Fruit fly (Drosophila melanogaster) whole organism, embryonic: ENCODE data around the gene Dmtn.
A peak's percentile ranks its signal among the peaks of the same experiment; 100 is the strongest.

Experiments
- ATbp ChIP-seq: fragments of 200-800 bp; sonication (Bioruptor generic); optimal IDR thresholded peaks from 2 replicates; lab custom pipeline; 2017; ENCODE audit warnings: missing biosample characterization, mild to moderate bottlenecking, missing genetic modification characterization, missing genetic modification reagents
- Aef1 ChIP-seq: fragments of 200-800 bp; sonication (Bioruptor generic); IDR thresholded peaks from 3 replicates; pipeline ENCODE4 v1.3.6; 2022; ENCODE audit warnings: missing biosample characterization, missing genetic modification characterization
- Awh ChIP-seq: fragments of 200-800 bp; sonication (Bioruptor generic); IDR thresholded peaks from 2 replicates; pipeline ENCODE4, ENCODE4 v1.3.6; 2022; ENCODE audit warnings: missing biosample characterization, missing genetic modification characterization
- C15 ChIP-seq: fragments of 200-800 bp; sonication (Bioruptor generic); IDR thresholded peaks from 3 replicates; pipeline ENCODE4 v1.3.6; 2022; ENCODE audit warnings: missing biosample characterization, missing genetic modification characterization
- CG10321 ChIP-seq: fragments of 200-800 bp; sonication (Bioruptor generic); IDR thresholded peaks from 2 replicates; pipeline ENCODE4 v1.3.6; 2022; ENCODE audit warnings: missing biosample characterization, missing genetic modification characterization
- CG10979 ChIP-seq: fragments of 200-800 bp; sonication (Bioruptor generic); optimal IDR thresholded peaks from 2 replicates; lab custom pipeline; 2018; ENCODE audit warnings: missing biosample characterization, mild to moderate bottlenecking, missing genetic modification characterization, moderate library complexity
- CG12071 ChIP-seq: fragments of 200-800 bp; sonication (Bioruptor generic); optimal IDR thresholded peaks from 3 replicates; lab custom pipeline; 2018; ENCODE audit warnings: missing biosample characterization, mild to moderate bottlenecking, missing genetic modification characterization
- CG12744 ChIP-seq: fragments of 200-800 bp; sonication (Bioruptor generic); optimal IDR thresholded peaks from 2 replicates; lab custom pipeline; 2016; ENCODE audit warnings: missing biosample characterization, missing genetic modification characterization
- CG14014 ChIP-seq: fragments of 200-800 bp; sonication (Bioruptor generic); IDR thresholded peaks from 2 replicates; pipeline ENCODE4 v1.3.6; 2022; ENCODE audit warnings: missing biosample characterization, missing genetic modification characterization
- CG15073 ChIP-seq: fragments of 200-800 bp; sonication (Bioruptor generic); optimal IDR thresholded peaks from 2 replicates; lab custom pipeline; 2016; ENCODE audit warnings: missing biosample characterization, missing genetic modification characterization
- CG16813 ChIP-seq: fragments of 200-800 bp; sonication (Bioruptor generic); IDR thresholded peaks from 3 replicates; pipeline ENCODE4 v1.3.6; 2022; ENCODE audit warnings: missing biosample characterization, missing genetic modification characterization; ENCODE audit not compliant: partially characterized antibody
- CG16863 ChIP-seq: fragments of 200-800 bp; sonication (Bioruptor generic); optimal IDR thresholded peaks from 3 replicates; lab custom pipeline; 2016; ENCODE audit warnings: missing biosample characterization, missing genetic modification characterization
- CG18262 ChIP-seq: fragments of 200-800 bp; optimal IDR thresholded peaks from 3 replicates; lab custom pipeline; 2019; ENCODE audit warnings: missing biosample characterization, mild to moderate bottlenecking, missing genetic modification characterization, moderate library complexity
- CG1832 ChIP-seq: fragments of 200-800 bp; sonication (Bioruptor generic); optimal IDR thresholded peaks from 2 replicates; lab custom pipeline; 2017; ENCODE audit warnings: missing biosample characterization, mild to moderate bottlenecking, missing genetic modification characterization, inconsistent platforms
- CG4707 ChIP-seq: fragments of 200-800 bp; sonication (Bioruptor generic); optimal IDR thresholded peaks from 2 replicates; lab custom pipeline; 2018; ENCODE audit warnings: missing biosample characterization, mild to moderate bottlenecking, missing genetic modification characterization, moderate library complexity
- CG6175 ChIP-seq: fragments of 200-800 bp; sonication (Bioruptor generic); IDR thresholded peaks from 3 replicates; pipeline ENCODE4 v1.3.6; 2022; ENCODE audit warnings: missing biosample characterization, missing genetic modification characterization
- CG6791 ChIP-seq: fragments of 200-800 bp; sonication (Bioruptor generic); IDR thresholded peaks from 3 replicates; pipeline ENCODE4 v1.3.6; 2022; ENCODE audit warnings: missing biosample characterization, missing genetic modification characterization; ENCODE audit not compliant: partially characterized antibody
- CG7357 ChIP-seq: fragments of 200-800 bp; sonication (Bioruptor generic); IDR thresholded peaks from 3 replicates; pipeline ENCODE4 v1.3.6; 2022; ENCODE audit warnings: missing biosample characterization, missing genetic modification characterization
- CG7786 ChIP-seq: fragments of 200-800 bp; sonication (Bioruptor generic); optimal IDR thresholded peaks from 2 replicates; lab custom pipeline; 2016; ENCODE audit warnings: missing biosample characterization, missing genetic modification characterization
- CG8478 ChIP-seq: fragments of >200 bp; optimal IDR thresholded peaks from 2 replicates; lab custom pipeline; 2018
- CG9727 ChIP-seq: fragments of 200-800 bp; sonication (Bioruptor generic); optimal IDR thresholded peaks from 3 replicates; lab custom pipeline; 2017; ENCODE audit warnings: missing biosample characterization, mild to moderate bottlenecking, missing genetic modification characterization
- Camta ChIP-seq: fragments of 200-800 bp; sonication (Bioruptor generic); optimal IDR thresholded peaks from 2 replicates; lab custom pipeline; 2016; ENCODE audit warnings: missing biosample characterization, missing genetic modification characterization
- Drgx ChIP-seq: fragments of 200-800 bp; sonication (Bioruptor generic); IDR thresholded peaks from 2 replicates; pipeline ENCODE4 v1.3.6; 2022; ENCODE audit warnings: missing biosample characterization, missing genetic modification characterization
- Hr39 ChIP-seq: fragments of >200 bp; optimal IDR thresholded peaks from 2 replicates; lab custom pipeline; 2017
- Hsf ChIP-seq: fragments of 200-800 bp; sonication (Bioruptor generic); optimal IDR thresholded peaks from 3 replicates; lab custom pipeline; 2016; ENCODE audit warnings: missing biosample characterization, missing genetic modification characterization
- Jarid2 ChIP-seq: fragments of 200-800 bp; sonication (Bioruptor generic); optimal IDR thresholded peaks from 3 replicates; lab custom pipeline; 2017; ENCODE audit warnings: mild to moderate bottlenecking, missing biosample characterization, missing genetic modification reagents, missing genetic modification characterization
- Lim3 ChIP-seq: fragments of 200-800 bp; sonication (Bioruptor generic); IDR thresholded peaks from 2 replicates; pipeline ENCODE4 v1.3.6; 2022; ENCODE audit warnings: missing biosample characterization, missing genetic modification characterization
- Meics ChIP-seq: fragments of 200-800 bp; sonication (Bioruptor generic); optimal IDR thresholded peaks from 2 replicates; lab custom pipeline; 2017; ENCODE audit warnings: missing biosample characterization, mild to moderate bottlenecking, missing genetic modification characterization
- Ptx1 ChIP-seq: fragments of 200-800 bp; sonication (Bioruptor generic); IDR thresholded peaks from 2 replicates; pipeline ENCODE4 v1.3.6; 2022; ENCODE audit warnings: missing biosample characterization, missing genetic modification characterization
- Six4 ChIP-seq: fragments of 200-800 bp; sonication (Bioruptor generic); optimal IDR thresholded peaks from 2 replicates; lab custom pipeline; 2016; ENCODE audit warnings: missing biosample characterization, missing genetic modification characterization
- Taf1 ChIP-seq: fragments of 200-800 bp; sonication (Bioruptor generic); IDR thresholded peaks from 2 replicates; pipeline ENCODE4 v1.3.6; 2022; ENCODE audit warnings: missing biosample characterization, missing genetic modification characterization
- Xbp1 ChIP-seq: fragments of 200-800 bp; sonication (Bioruptor generic); optimal IDR thresholded peaks from 3 replicates; lab custom pipeline; 2016; ENCODE audit warnings: missing biosample characterization, mild to moderate bottlenecking, missing genetic modification characterization
- abd-A ChIP-seq: fragments of 200-800 bp; sonication (Bioruptor generic); optimal IDR thresholded peaks from 3 replicates; lab custom pipeline; 2019; ENCODE audit warnings: missing biosample characterization, mild to moderate bottlenecking, missing genetic modification characterization, moderate library complexity
- ac ChIP-seq: fragments of 200-800 bp; sonication (Bioruptor generic); optimal IDR thresholded peaks from 3 replicates; lab custom pipeline; 2017; ENCODE audit warnings: missing biosample characterization, mild to moderate bottlenecking, missing genetic modification characterization
- br ChIP-seq: fragments of >200 bp; optimal IDR thresholded peaks from 2 replicates; lab custom pipeline; 2017
- cas ChIP-seq: fragments of 200-800 bp; sonication (Bioruptor generic); IDR thresholded peaks from 2 replicates; pipeline ENCODE4 v1.3.6; 2022; ENCODE audit warnings: missing biosample characterization, missing genetic modification characterization
- ci ChIP-seq: fragments of 200-800 bp; sonication (Bioruptor generic); IDR thresholded peaks from 3 replicates; pipeline ENCODE4 v1.3.6; 2022; ENCODE audit warnings: missing biosample characterization, missing genetic modification characterization
- crc ChIP-seq: fragments of 200-800 bp; sonication (Bioruptor generic); optimal IDR thresholded peaks from 2 replicates; lab custom pipeline; 2016; ENCODE audit warnings: missing biosample characterization, missing genetic modification characterization
- cwo ChIP-seq: fragments of 200-800 bp; sonication (Bioruptor generic); optimal IDR thresholded peaks from 3 replicates; lab custom pipeline; 2017; ENCODE audit warnings: missing biosample characterization, missing genetic modification characterization, mild to moderate bottlenecking, moderate library complexity, missing genetic modification reagents
- ems ChIP-seq: fragments of 200-800 bp; sonication (Bioruptor generic); optimal IDR thresholded peaks from 3 replicates; lab custom pipeline; 2016; ENCODE audit warnings: missing biosample characterization, missing genetic modification characterization
- hb ChIP-seq: fragments of 200-800 bp; sonication (Bioruptor generic); IDR thresholded peaks from 3 replicates; pipeline ENCODE4 v1.3.6; 2022; ENCODE audit warnings: missing biosample characterization, missing genetic modification characterization; ENCODE audit not compliant: partially characterized antibody
- jumu ChIP-seq: fragments of 200-800 bp; sonication (Bioruptor generic); optimal IDR thresholded peaks from 3 replicates; lab custom pipeline; 2016; ENCODE audit warnings: missing biosample characterization, missing genetic modification characterization
- knrl ChIP-seq: fragments of 200-800 bp; sonication (Bioruptor generic); IDR thresholded peaks from 3 replicates; pipeline ENCODE4 v1.3.6; 2022; ENCODE audit warnings: missing biosample characterization, missing genetic modification characterization; ENCODE audit not compliant: partially characterized antibody
- lilli ChIP-seq: fragments of 200-800 bp; sonication (Bioruptor generic); optimal IDR thresholded peaks from 3 replicates; lab custom pipeline; 2016; ENCODE audit warnings: missing biosample characterization, missing genetic modification characterization
- pros ChIP-seq: fragments of 200-800 bp; sonication (Bioruptor generic); optimal IDR thresholded peaks from 3 replicates; lab custom pipeline; 2019; ENCODE audit warnings: missing biosample characterization, mild to moderate bottlenecking, missing genetic modification characterization, moderate library complexity
- sc ChIP-seq, 3 experiments: fragments of >200 bp in 2 of 3; fragments of 200-800 bp in 1 of 3; sonication (Bioruptor generic) in 1 of 3; optimal IDR thresholded peaks; 2 replicates in 2 of 3; 3 replicates in 1 of 3; lab custom pipeline; 2017; ENCODE audit warnings: mild to moderate bottlenecking in 1 of 3, missing biosample characterization in 1 of 3, missing genetic modification characterization in 1 of 3, missing genetic modification reagents in 1 of 3
- slbo ChIP-seq: fragments of 200-800 bp; sonication (Bioruptor generic); IDR thresholded peaks from 2 replicates; pipeline ENCODE4 v1.3.6; 2022; ENCODE audit warnings: missing biosample characterization, missing genetic modification characterization
- so ChIP-seq: fragments of 200-800 bp; sonication (Bioruptor generic); IDR thresholded peaks from 3 replicates; pipeline ENCODE4 v1.3.6; 2022; ENCODE audit warnings: missing biosample characterization, missing genetic modification characterization
- stc ChIP-seq: fragments of 200-800 bp; sonication (Bioruptor generic); IDR thresholded peaks from 2 replicates; pipeline ENCODE4 v1.3.6; 2022; ENCODE audit warnings: missing biosample characterization, missing genetic modification characterization
- tgo ChIP-seq: fragments of 200-800 bp; sonication (Bioruptor generic); IDR thresholded peaks from 3 replicates; pipeline ENCODE4 v1.3.6; 2022; ENCODE audit warnings: missing biosample characterization, missing genetic modification characterization
- tio ChIP-seq: fragments of 200-800 bp; sonication (Bioruptor generic); optimal IDR thresholded peaks from 2 replicates; lab custom pipeline; 2017; ENCODE audit warnings: missing biosample characterization, missing genetic modification characterization, inconsistent platforms
- tup ChIP-seq: fragments of 200-800 bp; sonication (Bioruptor generic); optimal IDR thresholded peaks from 2 replicates; lab custom pipeline; 2016; ENCODE audit warnings: missing biosample characterization, mild to moderate bottlenecking, missing genetic modification characterization, moderate library complexity
- wek ChIP-seq: fragments of 200-800 bp; sonication (Bioruptor generic); optimal IDR thresholded peaks from 3 replicates; lab custom pipeline; 2018; ENCODE audit warnings: missing biosample characterization, mild to moderate bottlenecking, missing genetic modification characterization, moderate library complexity

The Dmtn gene

DNA sequence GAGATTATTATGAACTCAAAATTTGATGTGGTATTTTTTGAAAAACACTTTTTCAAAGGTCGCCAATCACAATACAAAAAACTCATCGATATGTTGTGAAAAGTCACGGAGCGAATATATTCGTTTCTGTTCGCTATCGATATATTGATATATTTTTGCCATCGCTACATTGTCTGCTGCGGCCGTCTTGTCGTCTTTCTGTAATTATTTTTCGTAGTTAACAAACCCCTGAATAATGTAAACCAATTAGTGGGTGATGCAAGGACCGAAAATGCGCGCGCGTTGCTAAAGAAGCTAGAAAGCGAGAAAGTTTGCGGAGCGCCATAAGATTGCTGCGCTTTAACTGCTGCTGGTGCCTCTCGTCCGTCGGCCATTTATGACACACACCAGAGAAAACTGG, 54.9 kb downstream of the Dmtn start, which contains the start of gene Pak (continued):
- TF ChIP-seq Meics (no peak), cwo (GFP tag; lab: Kevin White, UChicago) (no peak), ems (no peak), CG4707 (no peak), Hsf (GFP tag; lab: Kevin White, UChicago) (no peak), sc (optimal IDR thresholded peaks at IDR 0.05; lab: Kevin White, UChicago) (no peak), sc (GFP tag; optimal IDR thresholded peaks at IDR 0.05; lab: Kevin White, UChicago) (no peak), so (GFP tag; lab: Robert Waterston, UW) (no peak), CG10321 (GFP tag; lab: Robert Waterston, UW) (no peak), hb (GFP tag; lab: Robert Waterston, UW) (peak; percentile 87), CG16863 (GFP tag; lab: Kevin White, UChicago) (no peak), crc (no peak), stc (no peak), Hr39 (lab: Kevin White, UChicago) (no peak), Camta (GFP tag; lab: Kevin White, UChicago) (no peak), CG8478 (no peak), CG6175 (GFP tag; lab: Robert Waterston, UW) (no peak), CG7357 (GFP tag; lab: Robert Waterston, UW) (no peak), CG9727 (GFP tag; lab: Kevin White, UChicago) (no peak), Aef1 (no peak), cas (no peak), abd-A (tag; lab: Kevin White, UChicago) (no peak), CG7786 (no peak), CG12071 (GFP tag; lab: Kevin White, UChicago) (no peak), Taf1 (no peak), tup (GFP tag; lab: Kevin White, UChicago) (no peak), wek (GFP tag; lab: Kevin White, UChicago) (no peak), CG12744 (no peak), CG16813 (GFP tag; lab: Robert Waterston, UW) (peak; percentile 95), Lim3 (GFP tag; lab: Robert Waterston, UW) (no peak), br (lab: Kevin White, UChicago) (no peak), ci (GFP tag; lab: Robert Waterston, UW) (0 out of 3 replicates have a peak, but pooled peaks have one; percentile 20), jumu (peak; percentile 1), CG1832 (GFP tag; lab: Kevin White, UChicago) (no peak), ATbp (GFP tag; lab: Kevin White, UChicago) (no peak), Jarid2 (GFP tag; lab: Kevin White, UChicago) (no peak), lilli (peak; percentile 31), pros (no peak), Xbp1 (no peak), slbo (GFP tag; lab: Robert Waterston, UW) (peak; percentile 33; the same call in 1 of the 2 replicates), CG6791 (GFP tag; lab: Robert Waterston, UW) (peak; percentile 96), tio (GFP tag; lab: Kevin White, UChicago) (no peak), CG15073 (GFP tag; lab: Kevin White, UChicago) (no peak), Six4 (GFP tag; lab: Kevin White, UChicago) (no peak), Drgx (no peak), knrl (GFP tag; lab: Robert Waterston, UW) (peak; percentile 95), CG18262 (no peak), CG14014 (GFP tag; lab: Robert Waterston, UW) (no peak), C15 (GFP tag; lab: Robert Waterston, UW) (no peak), CG10979 (tag; lab: Kevin White, UChicago) (no peak), Ptx1 (GFP tag; lab: Robert Waterston, UW) (no peak), tgo (GFP tag; lab: Robert Waterston, UW) (no peak), ac (GFP tag; lab: Kevin White, UChicago) (no peak), Awh (GFP tag; lab: Robert Waterston, UW) (no peak)
